Worm (Caenorhabditis elegans) whole organism, late embryonic: ENCODE measurements around the gene F25E5.8.

Experiments used
- ama-1 ChIP-seq: fragments of 150-350 bp; optimal IDR thresholded peaks from 2 replicates; lab custom pipeline; 2014
- ceh-2 ChIP-seq: sonication (generic microtip); optimal IDR thresholded peaks from 2 replicates; lab custom pipeline; 2016; ENCODE audit warnings: missing genotype, missing genetic modification characterization, missing compliant biosample characterization
- ceh-48 ChIP-seq: sonication (generic microtip); optimal IDR thresholded peaks from 2 replicates; lab custom pipeline; 2016; ENCODE audit warnings: missing genetic modification characterization, inconsistent platforms, missing compliant biosample characterization
- ceh-6 ChIP-seq: fragments of 200-800 bp; sonication (Bioruptor generic); optimal IDR thresholded peaks from 2 replicates; lab custom pipeline; 2018; ENCODE audit warnings: mild to moderate bottlenecking, missing genetic modification characterization, missing compliant biosample characterization
- hlh-15 ChIP-seq: sonication (generic microtip); optimal IDR thresholded peaks from 2 replicates; lab custom pipeline; 2016; ENCODE audit warnings: missing genetic modification characterization, missing compliant biosample characterization
- hlh-30 ChIP-seq: sonication (generic microtip); optimal IDR thresholded peaks from 2 replicates; lab custom pipeline; 2017; ENCODE audit warnings: antibody characterized with exemption, missing genetic modification characterization, missing compliant biosample characterization; ENCODE audit not compliant: insufficient read depth
- madf-2 ChIP-seq: sonication (generic microtip); optimal IDR thresholded peaks from 2 replicates; lab custom pipeline; 2017; ENCODE audit warnings: missing genetic modification characterization, missing compliant biosample characterization
- nhr-11 ChIP-seq: fragments of 150-350 bp; optimal IDR thresholded peaks from 2 replicates; lab custom pipeline; 2014; ENCODE audit warnings: missing biosample characterization, missing genetic modification characterization
- pag-3 ChIP-seq: sonication (generic microtip); optimal IDR thresholded peaks from 2 replicates; lab custom pipeline; 2016; ENCODE audit warnings: missing compliant biosample characterization, missing genetic modification characterization, borderline replicate concordance
- tbx-2 ChIP-seq: sonication (generic microtip); optimal IDR thresholded peaks from 2 replicates; lab custom pipeline; 2016; ENCODE audit warnings: missing genetic modification characterization, missing compliant biosample characterization

- TF ChIP-seq hlh-30 (no peak), ceh-6 (GFP tag; lab: Kevin White, UChicago) (no peak), ceh-48 (tag; lab: Kevin White, UChicago) (no peak), ceh-2 (tag; lab: Kevin White, UChicago) (no peak), ama-1 (no peak), madf-2 (tag; lab: Kevin White, UChicago) (no peak), hlh-15 (tag; lab: Kevin White, UChicago) (no peak), tbx-2 (no peak), nhr-11 (no peak), pag-3 (tag; lab: Kevin White, UChicago) (no peak)
Measured at ce11 chrV:7460898-7461297, 25.2 kb downstream of the F25E5.8 start, which contains the start of gene srh-92.
